Fruit fly (Drosophila melanogaster) whole organism: ENCODE measurements around the gene Pi3K92E.

Experiments used
- CG8478 ChIP-seq: fragments of >200 bp; optimal IDR thresholded peaks from 2 replicates; lab custom pipeline; 2018; ENCODE audit warnings: inconsistent platforms
- pan ChIP-seq: fragments of >200 bp; optimal IDR thresholded peaks from 2 replicates; lab custom pipeline; 2017
- psq ChIP-seq: fragments of >200 bp; optimal IDR thresholded peaks from 2 replicates; lab custom pipeline; 2017

DNA sequence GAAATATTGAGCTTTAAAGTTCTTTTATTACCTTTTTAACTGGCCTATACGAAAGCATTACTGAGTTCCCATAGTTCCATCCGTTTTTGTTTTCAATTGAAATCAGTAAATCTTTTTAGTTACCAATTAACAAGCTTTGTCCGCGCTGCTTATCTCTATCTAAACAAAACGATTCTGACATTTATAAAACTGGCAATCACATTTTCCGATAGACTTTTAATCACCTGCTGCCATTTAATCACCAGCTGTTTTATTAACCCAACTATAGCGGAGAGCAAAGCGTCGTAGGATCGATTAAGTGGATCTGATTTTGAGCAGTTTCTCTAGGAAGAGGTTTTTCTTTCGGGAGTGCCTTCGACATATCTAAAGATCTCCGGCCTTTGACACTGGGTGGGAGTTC lies 31.9 kb downstream of the Pi3K92E start:
- no peak for TF ChIP-seq pan (lab: Kevin White, UChicago)
- no peak for TF ChIP-seq CG8478 (lab: Kevin White, UChicago)
- no peak for TF ChIP-seq psq (lab: Kevin White, UChicago)
